Fruit fly (Drosophila melanogaster) whole organism, embryonic: ENCODE measurements around the gene CG5618.

Source experiments
- CG10209 ChIP-seq: fragments of 200-800 bp; sonication (Bioruptor generic); optimal IDR thresholded peaks from 3 replicates; lab custom pipeline; 2017; ENCODE audit warnings: missing biosample characterization, mild to moderate bottlenecking, missing genetic modification characterization, missing genetic modification reagents
- CG11560 ChIP-seq: fragments of 200-800 bp; sonication (Bioruptor generic); IDR thresholded peaks from 3 replicates; pipeline ENCODE4 v1.3.6; 2022; ENCODE audit warnings: missing biosample characterization, missing genetic modification characterization
- CG13775 ChIP-seq: fragments of 200-800 bp; sonication (Bioruptor generic); optimal IDR thresholded peaks from 3 replicates; lab custom pipeline; 2017; ENCODE audit warnings: missing biosample characterization, mild to moderate bottlenecking, missing genetic modification characterization
- CG1603 ChIP-seq: fragments of 200-800 bp; sonication (Bioruptor generic); optimal IDR thresholded peaks from 2 replicates; lab custom pipeline; 2019; ENCODE audit warnings: missing biosample characterization, mild to moderate bottlenecking, missing genetic modification characterization, moderate library complexity
- CG16813 ChIP-seq: fragments of 200-800 bp; sonication (Bioruptor generic); IDR thresholded peaks from 3 replicates; pipeline ENCODE4 v1.3.6; 2022; ENCODE audit warnings: missing biosample characterization, missing genetic modification characterization; ENCODE audit not compliant: partially characterized antibody
- CG17186 ChIP-seq: fragments of 200-800 bp; sonication (Bioruptor generic); optimal IDR thresholded peaks from 3 replicates; lab custom pipeline; 2017; ENCODE audit warnings: missing biosample characterization, missing genetic modification reagents, missing genetic modification characterization
- CG17328 ChIP-seq: fragments of 200-800 bp; sonication (Bioruptor generic); IDR thresholded peaks from 2 replicates; pipeline ENCODE4 v1.3.6; 2022; ENCODE audit warnings: missing biosample characterization, missing genetic modification characterization
- CG30431 ChIP-seq: fragments of 200-800 bp; sonication (Bioruptor generic); optimal IDR thresholded peaks from 2 replicates; lab custom pipeline; 2017; ENCODE audit warnings: missing biosample characterization, missing genetic modification characterization
- CG3838 ChIP-seq: fragments of 200-800 bp; sonication (Bioruptor generic); optimal IDR thresholded peaks from 3 replicates; lab custom pipeline; 2016; ENCODE audit warnings: missing biosample characterization, missing genetic modification characterization
- CG4424 ChIP-seq: fragments of 200-800 bp; sonication (Bioruptor generic); optimal IDR thresholded peaks from 3 replicates; lab custom pipeline; 2016; ENCODE audit warnings: missing biosample characterization, missing genetic modification characterization
- CG6791 ChIP-seq: fragments of 200-800 bp; sonication (Bioruptor generic); IDR thresholded peaks from 3 replicates; pipeline ENCODE4 v1.3.6; 2022; ENCODE audit warnings: missing biosample characterization, missing genetic modification characterization; ENCODE audit not compliant: partially characterized antibody
- CG9727 ChIP-seq: fragments of 200-800 bp; sonication (Bioruptor generic); optimal IDR thresholded peaks from 3 replicates; lab custom pipeline; 2017; ENCODE audit warnings: missing biosample characterization, mild to moderate bottlenecking, missing genetic modification characterization
- CG9797 ChIP-seq: fragments of 200-800 bp; sonication (Bioruptor generic); optimal IDR thresholded peaks from 3 replicates; lab custom pipeline; 2018; ENCODE audit warnings: missing biosample characterization, mild to moderate bottlenecking, missing genetic modification characterization
- CHES-1-like ChIP-seq: fragments of 200-800 bp; sonication (Bioruptor generic); optimal IDR thresholded peaks from 2 replicates; lab custom pipeline; 2016; ENCODE audit warnings: missing biosample characterization, missing genetic modification characterization
- Chrac-16 ChIP-seq: fragments of 200-800 bp; sonication (Bioruptor generic); optimal IDR thresholded peaks from 3 replicates; lab custom pipeline; 2016; ENCODE audit warnings: missing biosample characterization, missing genetic modification characterization
- CkIIα-i1 ChIP-seq: fragments of 200-800 bp; sonication (Bioruptor generic); IDR thresholded peaks from 2 replicates; pipeline ENCODE4 v1.3.6; 2022; ENCODE audit warnings: missing biosample characterization, missing genetic modification characterization
- D ChIP-seq, 2 experiments: fragments of 200-800 bp in 1 of 2; fragments of >200 bp in 1 of 2; sonication (Bioruptor generic) in 1 of 2; optimal IDR thresholded peaks; 2 replicates in 1 of 2; 3 replicates in 1 of 2; lab custom pipeline; 2017; ENCODE audit warnings: mild to moderate bottlenecking in 1 of 2, missing biosample characterization in 1 of 2, missing genetic modification characterization in 1 of 2, missing genetic modification reagents in 1 of 2
- D19A ChIP-seq: fragments of 200-800 bp; optimal IDR thresholded peaks from 3 replicates; lab custom pipeline; 2019; ENCODE audit warnings: missing biosample characterization, mild to moderate bottlenecking, missing genetic modification characterization, moderate library complexity
- Drgx ChIP-seq: fragments of 200-800 bp; sonication (Bioruptor generic); IDR thresholded peaks from 2 replicates; pipeline ENCODE4 v1.3.6; 2022; ENCODE audit warnings: missing biosample characterization, missing genetic modification characterization
- Elba2 ChIP-seq: fragments of 200-800 bp; sonication (Bioruptor generic); optimal IDR thresholded peaks from 3 replicates; lab custom pipeline; 2016; ENCODE audit warnings: missing biosample characterization, missing genetic modification characterization
- Gsc ChIP-seq: fragments of 200-800 bp; sonication (Bioruptor generic); IDR thresholded peaks from 2 replicates; pipeline ENCODE4 v1.3.6; 2022; ENCODE audit warnings: missing biosample characterization, missing genetic modification characterization
- HHEX ChIP-seq: fragments of 200-800 bp; sonication (Bioruptor generic); optimal IDR thresholded peaks from 3 replicates; lab custom pipeline; 2017; ENCODE audit warnings: missing biosample characterization, mild to moderate bottlenecking, missing genetic modification characterization, missing genetic modification reagents
- Hsf ChIP-seq: fragments of 200-800 bp; sonication (Bioruptor generic); optimal IDR thresholded peaks from 3 replicates; lab custom pipeline; 2016; ENCODE audit warnings: missing biosample characterization, missing genetic modification characterization
- Med ChIP-seq: fragments of 200-800 bp; sonication (Bioruptor generic); peaks from one replicate; lab custom pipeline; 2016; ENCODE audit warnings: missing biosample characterization, missing genetic modification characterization, mild to moderate bottlenecking, inconsistent platforms, moderate library complexity
- Opbp ChIP-seq: fragments of 200-800 bp; sonication (Bioruptor generic); IDR thresholded peaks from 3 replicates; pipeline ENCODE4 v1.3.6; 2022; ENCODE audit warnings: missing biosample characterization, missing genetic modification characterization; ENCODE audit not compliant: partially characterized antibody
- Ssrp ChIP-seq: fragments of 200-800 bp; sonication (Bioruptor generic); optimal IDR thresholded peaks from 2 replicates; lab custom pipeline; 2018; ENCODE audit warnings: missing biosample characterization, mild to moderate bottlenecking, missing genetic modification characterization, moderate library complexity
- Usf ChIP-seq: fragments of 200-800 bp; sonication (Bioruptor generic); optimal IDR thresholded peaks from 2 replicates; lab custom pipeline; 2017; ENCODE audit warnings: missing genotype, missing biosample characterization, missing genetic modification characterization
- ac ChIP-seq: fragments of 200-800 bp; sonication (Bioruptor generic); optimal IDR thresholded peaks from 3 replicates; lab custom pipeline; 2017; ENCODE audit warnings: missing biosample characterization, mild to moderate bottlenecking, missing genetic modification characterization
- amos ChIP-seq: fragments of 200-800 bp; sonication (Bioruptor generic); IDR thresholded peaks from 2 replicates; pipeline ENCODE4 v1.3.6; 2022; ENCODE audit warnings: missing biosample characterization, missing genetic modification characterization; ENCODE audit not compliant: partially characterized antibody
- cad ChIP-seq: fragments of >200 bp; optimal IDR thresholded peaks from 2 replicates; lab custom pipeline; 2017; ENCODE audit warnings: missing biosample characterization, missing genetic modification characterization
- da ChIP-seq: fragments of 200-800 bp; sonication (Bioruptor generic); optimal IDR thresholded peaks from 2 replicates; lab custom pipeline; 2016; ENCODE audit warnings: missing biosample characterization, missing genetic modification characterization
- dpn ChIP-seq, 2 experiments: fragments of 200-800 bp; sonication (Bioruptor generic); optimal IDR thresholded peaks; 3 replicates each; lab custom pipeline; 2016; ENCODE audit warnings: missing biosample characterization in 2 of 2, missing genetic modification characterization in 2 of 2
- ems ChIP-seq: fragments of 200-800 bp; sonication (Bioruptor generic); optimal IDR thresholded peaks from 3 replicates; lab custom pipeline; 2016; ENCODE audit warnings: missing biosample characterization, missing genetic modification characterization
- fd96Cb ChIP-seq: fragments of 200-800 bp; sonication (Bioruptor generic); optimal IDR thresholded peaks from 2 replicates; lab custom pipeline; 2018; ENCODE audit warnings: missing biosample characterization, mild to moderate bottlenecking, missing genetic modification characterization, moderate library complexity
- gsb ChIP-seq: fragments of 200-800 bp; sonication (Bioruptor generic); IDR thresholded peaks from 2 replicates; pipeline ENCODE4 v1.3.6; 2022; ENCODE audit warnings: missing biosample characterization, missing genetic modification characterization
- h ChIP-seq: fragments of >200 bp; optimal IDR thresholded peaks from 2 replicates; lab custom pipeline; 2017
- ken ChIP-seq: fragments of 200-800 bp; sonication (Bioruptor generic); IDR thresholded peaks from 3 replicates; pipeline ENCODE4 v1.3.6; 2022; ENCODE audit warnings: missing biosample characterization, missing genetic modification characterization
- kni ChIP-seq: fragments of 200-800 bp; sonication (Bioruptor generic); optimal IDR thresholded peaks from 3 replicates; lab custom pipeline; 2017; ENCODE audit warnings: mild to moderate bottlenecking, missing biosample characterization, missing genetic modification reagents, missing genetic modification characterization
- pb ChIP-seq: fragments of 200-800 bp; sonication (Bioruptor generic); optimal IDR thresholded peaks from 3 replicates; lab custom pipeline; 2016; ENCODE audit warnings: missing biosample characterization, missing genetic modification characterization
- pfk ChIP-seq: fragments of 200-800 bp; sonication (Bioruptor generic); optimal IDR thresholded peaks from 2 replicates; lab custom pipeline; 2018; ENCODE audit warnings: missing biosample characterization, mild to moderate bottlenecking, missing genetic modification characterization, moderate library complexity
- pita ChIP-seq: fragments of 200-800 bp; sonication (Bioruptor generic); optimal IDR thresholded peaks from 2 replicates; lab custom pipeline; 2017; ENCODE audit warnings: missing biosample characterization, mild to moderate bottlenecking, missing genetic modification characterization
- pros ChIP-seq: fragments of 200-800 bp; sonication (Bioruptor generic); optimal IDR thresholded peaks from 3 replicates; lab custom pipeline; 2019; ENCODE audit warnings: missing biosample characterization, mild to moderate bottlenecking, missing genetic modification characterization, moderate library complexity
- pum ChIP-seq: fragments of 200-800 bp; sonication (Bioruptor generic); optimal IDR thresholded peaks from 2 replicates; lab custom pipeline; 2016; ENCODE audit warnings: missing biosample characterization, missing genetic modification characterization
- pzg ChIP-seq: fragments of 200-800 bp; sonication (Bioruptor generic); optimal IDR thresholded peaks from 3 replicates; lab custom pipeline; 2018; ENCODE audit warnings: missing biosample characterization, mild to moderate bottlenecking, missing genetic modification characterization, moderate library complexity
- slbo ChIP-seq: fragments of 200-800 bp; sonication (Bioruptor generic); IDR thresholded peaks from 2 replicates; pipeline ENCODE4 v1.3.6; 2022; ENCODE audit warnings: missing biosample characterization, missing genetic modification characterization
- stwl ChIP-seq: fragments of 200-800 bp; sonication (Bioruptor generic); optimal IDR thresholded peaks from 3 replicates; lab custom pipeline; 2018; ENCODE audit warnings: missing biosample characterization, mild to moderate bottlenecking, missing genetic modification characterization, moderate library complexity
- tll ChIP-seq, 2 experiments: fragments of 200-800 bp in 1 of 2; fragments of >200 bp in 1 of 2; sonication (Bioruptor generic) in 1 of 2; optimal IDR thresholded peaks; 2 replicates each; lab custom pipeline; 2017 to 2019; ENCODE audit warnings: missing biosample characterization in 2 of 2, missing genetic modification characterization in 2 of 2, mild to moderate bottlenecking in 1 of 2, moderate library complexity in 1 of 2
- unpg ChIP-seq: fragments of 200-800 bp; sonication (Bioruptor generic); optimal IDR thresholded peaks from 3 replicates; lab custom pipeline; 2018; ENCODE audit warnings: missing biosample characterization, mild to moderate bottlenecking, missing genetic modification characterization, moderate library complexity

CG5618 gene

dm6 chr3L:20402665-20403492 is 49.6 kb downstream of the CG5618 start (continued):
- TF ChIP-seq CG10209 (GFP tag; lab: Kevin White, UChicago), result peak; percentile 40
- peak; percentile 8 for TF ChIP-seq pum (GFP tag; lab: Kevin White, UChicago)
- TF ChIP-seq pros (GFP tag; lab: Kevin White, UChicago), result peak; percentile 91
- peak; percentile 47 for TF ChIP-seq D (optimal IDR thresholded peaks at IDR 0.05; lab: Kevin White, UChicago)
- peak; percentile 8 for TF ChIP-seq D (GFP tag; optimal IDR thresholded peaks at IDR 0.05; lab: Kevin White, UChicago)
- TF ChIP-seq tll (GFP tag; optimal IDR thresholded peaks at IDR 0.05; lab: Kevin White, UChicago), result peak in 1 of 2 experiments; percentile 46
- peak; percentile 79 for TF ChIP-seq kni (GFP tag; lab: Kevin White, UChicago)
- TF ChIP-seq Chrac-16 (GFP tag; lab: Kevin White, UChicago), result peak; percentile 5
- TF ChIP-seq CG9797 (GFP tag; lab: Kevin White, UChicago), result no peak
- peak; percentile 12 for TF ChIP-seq fd96Cb (tag; lab: Kevin White, UChicago)
- no peak for TF ChIP-seq ems (GFP tag; lab: Kevin White, UChicago)
- TF ChIP-seq CG6791 (GFP tag; lab: Robert Waterston, UW), result 0 out of 3 replicates have a peak, but pooled peaks have one; percentile 36
- no peak for TF ChIP-seq h
- TF ChIP-seq CG11560 (tag; lab: Robert Waterston, UW), result no peak
- TF ChIP-seq Ssrp, result peak; percentile 39
- peak in 1 of 2 experiments; percentile 5 for TF ChIP-seq dpn (GFP tag; optimal IDR thresholded peaks at IDR 0.05; lab: Kevin White, UChicago)
- TF ChIP-seq Drgx, result no peak
- peak; percentile 19 for TF ChIP-seq stwl (tag; lab: Kevin White, UChicago)
- TF ChIP-seq CG9727, result peak; percentile 81
- peak; percentile 39 for TF ChIP-seq Hsf (GFP tag; lab: Kevin White, UChicago)
- no peak for TF ChIP-seq gsb (GFP tag; lab: Robert Waterston, UW)
- peak; percentile 90 for TF ChIP-seq da (GFP tag; lab: Kevin White, UChicago)
- peak; percentile 45 for TF ChIP-seq CG13775 (GFP tag; lab: Kevin White, UChicago)
- TF ChIP-seq CG3838, result no peak
- no peak for TF ChIP-seq Opbp (GFP tag; lab: Robert Waterston, UW)
- TF ChIP-seq CHES-1-like (GFP tag; lab: Kevin White, UChicago), result peak; percentile 12
- 0 out of 3 replicates have a peak, but pooled peaks have one; percentile 13 for TF ChIP-seq ken (GFP tag; lab: Robert Waterston, UW)
- TF ChIP-seq HHEX (GFP tag; lab: Kevin White, UChicago), result no peak
- TF ChIP-seq Med (GFP tag; lab: Kevin White, UChicago), result peak; percentile 54
- TF ChIP-seq CG30431 (GFP tag; lab: Kevin White, UChicago), result peak; percentile 30
- peak; percentile 27 for TF ChIP-seq unpg (GFP tag; lab: Kevin White, UChicago)
- TF ChIP-seq D19A (tag; lab: Kevin White, UChicago), result peak; percentile 9
- no peak for TF ChIP-seq pzg (GFP tag; lab: Kevin White, UChicago)
- TF ChIP-seq amos (GFP tag; lab: Robert Waterston, UW), result 0 out of 2 replicates have a peak, but pooled peaks have one; percentile 39
- no peak for TF ChIP-seq CG17186
- TF ChIP-seq Elba2, result peak; percentile 54
- peak; percentile 44 for TF ChIP-seq Usf (GFP tag; lab: Kevin White, UChicago)
- TF ChIP-seq CkIIα-i1, result no peak
- peak; percentile 49; the same call in 1 of the 2 replicates for TF ChIP-seq CG17328
- TF ChIP-seq pfk (GFP tag; lab: Kevin White, UChicago), result no peak
- peak; percentile 26 for TF ChIP-seq CG1603
- TF ChIP-seq ac (GFP tag; lab: Kevin White, UChicago), result peak; percentile 99
- TF ChIP-seq pita (GFP tag; lab: Kevin White, UChicago), result no peak
- peak; percentile 64 for TF ChIP-seq cad (GFP tag; lab: Kevin White, UChicago)
- TF ChIP-seq pb (GFP tag; lab: Kevin White, UChicago), result no peak
- peak; percentile 25 for TF ChIP-seq CG4424
- TF ChIP-seq Gsc (GFP tag; lab: Robert Waterston, UW), result no peak
- no peak for TF ChIP-seq CG16813 (GFP tag; lab: Robert Waterston, UW)
- no peak for TF ChIP-seq slbo (GFP tag; lab: Robert Waterston, UW)
